Worm (Caenorhabditis elegans): ENCODE data around the gene sodh-2.

ce11 chrV:11858299-11858698 is 32.7 kb downstream of the sodh-2 start:
- TF ChIP-seq hmg-4 (GFP tag; optimal IDR thresholded peaks at IDR 0.05), result no peak
- no peak for TF ChIP-seq tbx-37 (GFP tag; conservative IDR thresholded peaks at IDR 0.05)
- TF ChIP-seq pes-1 (GFP tag; IDR thresholded peaks at IDR 0.05), result no peak
- TF ChIP-seq ets-7 (tag; optimal IDR thresholded peaks at IDR 0.05), result no peak
- no peak for TF ChIP-seq hmbx-1 (tag; optimal IDR thresholded peaks at IDR 0.05)
- TF ChIP-seq ama-1 (optimal IDR thresholded peaks at IDR 0.05), result no peak
- TF ChIP-seq ceh-36 (tag; optimal IDR thresholded peaks at IDR 0.05), result no peak
- no peak for TF ChIP-seq F13C5.2 (tag; optimal IDR thresholded peaks at IDR 0.05)
- no peak for TF ChIP-seq aly-1 (tag; optimal IDR thresholded peaks at IDR 0.05)
- TF ChIP-seq B0310.2 (tag; optimal IDR thresholded peaks at IDR 0.05), result no peak
- TF ChIP-seq flt-1 (GFP tag; IDR thresholded peaks at IDR 0.05), result no peak
- no peak for TF ChIP-seq ceh-13 (GFP tag; optimal IDR thresholded peaks at IDR 0.05)
- no peak for TF ChIP-seq sea-1 (GFP tag; conservative IDR thresholded peaks at IDR 0.05)
- no peak for TF ChIP-seq tra-4 (tag; optimal IDR thresholded peaks at IDR 0.05)

All from whole organism, early embryonic.